Worm (Caenorhabditis elegans) whole organism, L1 larva: ENCODE measurements around the gene C06A1.7.

Source experiments
- C16A3.4 ChIP-seq: fragments of 150-350 bp; optimal IDR thresholded peaks from 2 replicates; lab custom pipeline; 2014; ENCODE audit warnings: missing biosample characterization, missing genetic modification characterization
- C34B4.2 ChIP-seq: sonication (generic microtip); optimal IDR thresholded peaks from 2 replicates; lab custom pipeline; 2017; ENCODE audit warnings: mild to moderate bottlenecking, missing genetic modification characterization, missing compliant biosample characterization
- F16B12.6 ChIP-seq: fragments of 150-350 bp; optimal IDR thresholded peaks from 2 replicates; lab custom pipeline; 2014; ENCODE audit warnings: missing biosample characterization, missing genetic modification characterization
- ama-1 ChIP-seq: fragments of 150-350 bp; optimal IDR thresholded peaks from 2 replicates; lab custom pipeline; 2014
- ceh-8 ChIP-seq: fragments of 200-800 bp; sonication (Bioruptor generic); optimal IDR thresholded peaks from 2 replicates; lab custom pipeline; 2018; ENCODE audit warnings: mild to moderate bottlenecking, missing genetic modification characterization, moderate library complexity, missing compliant biosample characterization
- ces-1 ChIP-seq: fragments of 150-350 bp; optimal IDR thresholded peaks from 2 replicates; lab custom pipeline; 2014; ENCODE audit warnings: missing biosample characterization, missing genetic modification reagents, missing genetic modification characterization
- dsc-1 ChIP-seq: sonication (generic microtip); optimal IDR thresholded peaks from 2 replicates; lab custom pipeline; 2016; ENCODE audit warnings: mild to moderate bottlenecking, missing genetic modification characterization, missing compliant biosample characterization
- efl-1 ChIP-seq, 4 experiments: fragments of 150-350 bp; optimal IDR thresholded peaks in 3 of 4; peaks in 1 of 4; 1 replicate in 1 of 4; 2 replicates in 3 of 4; lab custom pipeline; 2014; ENCODE audit warnings: missing biosample characterization in 2 of 4, missing genetic modification characterization in 2 of 4, missing genetic modification reagents in 2 of 4
- efl-3 ChIP-seq: fragments of 200-800 bp; sonication (Bioruptor generic); optimal IDR thresholded peaks from 2 replicates; lab custom pipeline; 2018; ENCODE audit warnings: mild to moderate bottlenecking, missing genetic modification characterization, missing compliant biosample characterization
- egl-13 ChIP-seq: sonication (generic microtip); optimal IDR thresholded peaks from 2 replicates; lab custom pipeline; 2016; ENCODE audit warnings: missing genotype, missing genetic modification reagents, missing genetic modification characterization, missing compliant biosample characterization
- egl-27 ChIP-seq, 2 experiments: fragments of 150-350 bp in 1 of 2; sonication (generic microtip); optimal IDR thresholded peaks; 3 replicates each; lab custom pipeline; 2017 to 2018; ENCODE audit warnings: missing biosample characterization in 2 of 2, missing genetic modification characterization in 2 of 2, missing genetic modification reagents in 2 of 2
- elt-2 ChIP-seq: sonication (generic microtip); optimal IDR thresholded peaks from 2 replicates; lab custom pipeline; 2016; ENCODE audit warnings: missing genetic modification characterization, mild to moderate bottlenecking, inconsistent platforms, missing compliant biosample characterization, missing genetic modification reagents
- elt-3 ChIP-seq, 6 experiments: fragments of 150-350 bp in 1 of 6; sonication (generic microtip); optimal IDR thresholded peaks; 2 replicates each; lab custom pipeline; 2017 to 2018; ENCODE audit warnings: missing biosample characterization in 6 of 6, missing genetic modification characterization in 6 of 6, inconsistent platforms in 1 of 6
- fkh-8 ChIP-seq: sonication (generic microtip); optimal IDR thresholded peaks from 2 replicates; lab custom pipeline; 2016; ENCODE audit warnings: mild to moderate bottlenecking, missing genetic modification characterization, missing compliant biosample characterization
- grh-1 ChIP-seq: fragments of 200-800 bp; sonication (Bioruptor generic); IDR thresholded peaks from 2 replicates; pipeline ENCODE4 v1.3.6; 2022; ENCODE audit warnings: missing genetic modification reagents, missing genetic modification characterization, missing compliant biosample characterization
- irx-1 ChIP-seq: sonication (generic microtip); optimal IDR thresholded peaks from 2 replicates; lab custom pipeline; 2016; ENCODE audit warnings: missing genetic modification characterization, missing compliant biosample characterization
- isw-1 ChIP-seq: fragments of 200-800 bp; sonication (Bioruptor generic); IDR thresholded peaks from 2 replicates; pipeline ENCODE4 v1.3.6; 2022; ENCODE audit warnings: missing genetic modification characterization, missing compliant biosample characterization
- lin-13 ChIP-seq: fragments of 150-350 bp; optimal IDR thresholded peaks from 2 replicates; lab custom pipeline; 2014; ENCODE audit warnings: missing biosample characterization, missing genetic modification reagents, missing genetic modification characterization
- lin-14 ChIP-seq: fragments of 200-800 bp; sonication (Bioruptor generic); optimal IDR thresholded peaks from 2 replicates; lab custom pipeline; 2018; ENCODE audit warnings: mild to moderate bottlenecking, missing genetic modification characterization, moderate library complexity, missing compliant biosample characterization
- lin-15B ChIP-seq: fragments of 150-350 bp; sonication (generic microtip); optimal IDR thresholded peaks from 3 replicates; lab custom pipeline; 2014; ENCODE audit warnings: missing biosample characterization, missing genetic modification characterization
- lin-39 ChIP-seq: fragments of 150-350 bp; optimal IDR thresholded peaks from 2 replicates; lab custom pipeline; 2014; ENCODE audit warnings: missing biosample characterization, missing genetic modification reagents, missing genetic modification characterization
- lsy-2 ChIP-seq, 2 experiments: fragments of 150-350 bp; optimal IDR thresholded peaks; 2 replicates each; lab custom pipeline; 2014; ENCODE audit warnings: missing biosample characterization in 2 of 2, missing genetic modification characterization in 2 of 2
- mdl-1 ChIP-seq, 2 experiments: fragments of 150-350 bp; optimal IDR thresholded peaks; 2 replicates each; lab custom pipeline; 2014 to 2017; ENCODE audit warnings: missing biosample characterization in 2 of 2, missing genetic modification characterization in 2 of 2, inconsistent platforms in 1 of 2
- mep-1 ChIP-seq: fragments of 150-350 bp; optimal IDR thresholded peaks from 2 replicates; lab custom pipeline; 2014; ENCODE audit warnings: missing biosample characterization, missing genetic modification characterization
- nhr-11 ChIP-seq: fragments of 150-350 bp; optimal IDR thresholded peaks from 2 replicates; lab custom pipeline; 2014; ENCODE audit warnings: missing biosample characterization, missing genetic modification characterization
- nhr-19 ChIP-seq: fragments of 200-800 bp; sonication (Bioruptor generic); conservative IDR thresholded peaks from 2 replicates; pipeline ENCODE4 v1.3.6; 2022; ENCODE audit warnings: missing genetic modification characterization, missing compliant biosample characterization
- nhr-20 ChIP-seq: sonication (generic microtip); optimal IDR thresholded peaks from 2 replicates; lab custom pipeline; 2016; ENCODE audit warnings: mild to moderate bottlenecking, missing genetic modification characterization, missing compliant biosample characterization
- nhr-237 ChIP-seq: fragments of 150-350 bp; optimal IDR thresholded peaks from 2 replicates; lab custom pipeline; 2014; ENCODE audit warnings: missing biosample characterization, missing genetic modification characterization
- nhr-47 ChIP-seq: sonication (generic microtip); optimal IDR thresholded peaks from 2 replicates; lab custom pipeline; 2016; ENCODE audit warnings: mild to moderate bottlenecking, missing genetic modification characterization, moderate library complexity, missing compliant biosample characterization
- nhr-71 ChIP-seq: sonication (generic microtip); optimal IDR thresholded peaks from 2 replicates; lab custom pipeline; 2016; ENCODE audit warnings: mild to moderate bottlenecking, missing genetic modification characterization, moderate library complexity, missing compliant biosample characterization
- nhr-77 ChIP-seq: fragments of 150-350 bp; optimal IDR thresholded peaks from 2 replicates; lab custom pipeline; 2014; ENCODE audit warnings: missing biosample characterization, missing genetic modification characterization
- nhr-84 ChIP-seq: sonication (generic microtip); optimal IDR thresholded peaks from 2 replicates; lab custom pipeline; 2017; ENCODE audit warnings: missing biosample characterization, missing genetic modification characterization
- nhr-90 ChIP-seq: sonication (generic microtip); optimal IDR thresholded peaks from 2 replicates; lab custom pipeline; 2016; ENCODE audit warnings: mild to moderate bottlenecking, missing genetic modification characterization, missing compliant biosample characterization; ENCODE audit not compliant: poor library complexity
- pag-3 ChIP-seq: sonication (generic microtip); optimal IDR thresholded peaks from 2 replicates; lab custom pipeline; 2017; ENCODE audit warnings: missing genetic modification characterization, mild to moderate bottlenecking, missing compliant biosample characterization, antibody characterized with exemption, borderline replicate concordance; ENCODE audit not compliant: insufficient read depth
- pqm-1 ChIP-seq: sonication (generic microtip); optimal IDR thresholded peaks from 3 replicates; lab custom pipeline; 2017; ENCODE audit warnings: missing biosample characterization, missing genetic modification characterization
- rnt-1 ChIP-seq: sonication (generic microtip); optimal IDR thresholded peaks from 2 replicates; lab custom pipeline; 2016; ENCODE audit warnings: mild to moderate bottlenecking, missing genetic modification characterization, moderate library complexity, missing compliant biosample characterization
- snu-23 ChIP-seq: sonication (generic microtip); optimal IDR thresholded peaks from 2 replicates; lab custom pipeline; 2016; ENCODE audit warnings: missing genetic modification characterization, missing compliant biosample characterization
- sox-4 ChIP-seq: sonication (generic microtip); optimal IDR thresholded peaks from 2 replicates; lab custom pipeline; 2016; ENCODE audit warnings: missing genetic modification characterization, missing compliant biosample characterization
- sptf-1 ChIP-seq: fragments of 150-350 bp; optimal IDR thresholded peaks from 2 replicates; lab custom pipeline; 2014; ENCODE audit warnings: missing biosample characterization, missing genetic modification characterization
- sup-37 ChIP-seq: fragments of 200-800 bp; sonication (Bioruptor generic); optimal IDR thresholded peaks from 2 replicates; lab custom pipeline; 2018; ENCODE audit warnings: mild to moderate bottlenecking, missing genetic modification characterization, missing compliant biosample characterization
- tlp-1 ChIP-seq: fragments of 150-350 bp; optimal IDR thresholded peaks from 2 replicates; lab custom pipeline; 2014; ENCODE audit warnings: missing biosample characterization, missing genetic modification characterization
- unc-130 ChIP-seq: fragments of 150-350 bp; optimal IDR thresholded peaks from 2 replicates; lab custom pipeline; 2017; ENCODE audit warnings: missing biosample characterization, missing genetic modification characterization, inconsistent platforms
- unc-86 ChIP-seq: sonication (generic microtip); optimal IDR thresholded peaks from 2 replicates; lab custom pipeline; 2016; ENCODE audit warnings: missing genetic modification characterization, missing compliant biosample characterization
- zip-4 ChIP-seq: fragments of 200-800 bp; sonication (Bioruptor generic); optimal IDR thresholded peaks from 2 replicates; lab custom pipeline; 2018; ENCODE audit warnings: mild to moderate bottlenecking, missing genetic modification characterization, moderate library complexity, missing compliant biosample characterization
- ztf-11 ChIP-seq, 2 experiments: sonication (generic microtip); optimal IDR thresholded peaks; 2 replicates each; lab custom pipeline; 2016 to 2017; ENCODE audit warnings: missing genetic modification characterization in 2 of 2, missing biosample characterization in 1 of 2, missing compliant biosample characterization in 1 of 2
- ztf-4 ChIP-seq: fragments of 150-350 bp; optimal IDR thresholded peaks from 2 replicates; lab custom pipeline; 2014; ENCODE audit warnings: missing biosample characterization, missing genetic modification characterization

The C06A1.7 gene

DNA sequence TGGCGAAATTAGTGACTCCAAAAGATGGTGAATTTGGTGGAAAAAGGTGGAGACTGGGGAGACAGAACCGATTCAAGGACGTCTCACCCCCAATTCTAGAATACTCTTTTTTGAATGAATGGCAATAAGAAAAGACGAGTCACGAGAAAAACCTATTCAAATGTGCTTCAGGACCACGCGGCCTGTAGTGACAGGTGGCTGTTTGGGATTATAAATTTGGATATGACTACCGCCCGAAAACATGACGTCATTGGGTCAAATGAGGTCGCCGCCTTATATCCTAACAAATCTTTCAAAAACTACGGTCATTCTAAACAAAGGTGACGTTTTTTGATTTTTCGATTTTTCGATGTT is 10.7 kb upstream of the C06A1.7 start (continued):
- TF ChIP-seq snu-23 (GFP tag; lab: Kevin White, UChicago) (peak; percentile 39), C34B4.2 (tag; lab: Kevin White, UChicago) (no peak), nhr-237 (tag; lab: Kevin White, UChicago) (no peak), pag-3 (tag; lab: Kevin White, UChicago) (no peak), tlp-1 (tag; lab: Kevin White, UChicago) (no peak), sup-37 (GFP tag; lab: Kevin White, UChicago) (no peak), mep-1 (tag; lab: Kevin White, UChicago) (peak; percentile 59), ama-1 (lab: Kevin White, UChicago) (peak; percentile 34), ceh-8 (GFP tag; lab: Kevin White, UChicago) (no peak), nhr-71 (tag; lab: Kevin White, UChicago) (peak; percentile 21), lin-15B (tag; lab: Kevin White, UChicago) (no peak), lin-14 (GFP tag; lab: Kevin White, UChicago) (peak; percentile 1), lin-13 (GFP tag; lab: Kevin White, UChicago) (peak; percentile 22)
- TF ChIP-seq, all 84 proteins: peak for 14

DNA sequence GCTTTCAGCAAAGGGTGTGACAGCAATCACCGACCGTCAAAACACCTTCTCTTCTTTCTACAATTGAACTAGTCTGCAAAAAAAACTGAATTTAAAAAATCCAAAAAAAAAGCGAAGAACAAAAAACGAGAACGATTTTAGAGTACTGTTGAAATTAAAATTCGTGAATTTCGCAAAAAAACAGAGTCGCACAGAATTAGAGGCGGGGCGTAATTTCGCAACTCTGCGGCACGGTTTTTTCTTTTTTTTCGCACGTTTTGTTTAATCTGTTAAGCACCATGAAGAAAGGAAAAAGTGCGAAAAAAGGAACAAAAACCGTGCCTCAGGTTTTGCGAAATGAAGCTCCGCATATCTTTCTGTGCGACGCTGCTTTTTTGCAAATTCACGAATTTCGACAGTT is 9.7 kb upstream of the C06A1.7 start, which contains the start of gene mnk-1:
Gene mnk-1 (minus strand): TSS at position 73 of the 400 bp plus-strand sequence.
- TF ChIP-seq ztf-11 (tag; optimal IDR thresholded peaks at IDR 0.05; lab: Kevin White, UChicago) (peak in 1 of 2 experiments; percentile 39), zip-4 (GFP tag; lab: Kevin White, UChicago) (no peak)

DNA sequence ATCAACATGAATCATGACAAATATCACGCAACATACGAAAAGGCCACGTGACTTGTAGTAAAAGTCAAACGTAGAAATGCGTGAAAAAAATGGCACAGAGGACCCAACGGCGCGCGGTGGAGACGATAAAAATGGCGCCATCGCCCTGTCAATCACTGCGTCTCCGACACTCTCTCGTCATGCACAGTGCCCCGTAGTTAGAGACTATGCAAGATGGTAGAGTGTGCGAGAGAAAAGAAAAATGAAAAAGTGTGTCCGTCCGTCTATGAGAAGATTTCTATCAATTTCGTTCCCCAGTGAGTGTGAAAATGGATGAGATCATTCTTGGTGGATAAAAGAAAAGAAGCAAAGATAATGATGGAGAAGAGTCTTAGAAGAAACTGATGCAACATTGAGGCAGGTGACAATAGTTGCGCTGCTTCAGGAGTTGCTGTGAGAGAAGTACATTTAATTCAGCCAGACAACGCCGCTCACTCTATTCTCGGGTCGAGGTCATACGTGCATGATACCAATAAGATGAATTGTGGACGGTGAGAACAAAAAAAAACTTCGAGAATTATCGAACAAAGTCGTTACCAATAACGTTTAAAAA is 9.1 kb upstream of the C06A1.7 start:
- TF ChIP-seq lsy-2 (tag; optimal IDR thresholded peaks at IDR 0.05; lab: Kevin White, UChicago) = peak; percentile 44 to 68
- TF ChIP-seq ztf-4 (tag; lab: Kevin White, UChicago) = peak; percentile 73
- peak; percentile 64 for TF ChIP-seq nhr-47 (tag; lab: Kevin White, UChicago)
- peak; percentile 80 for TF ChIP-seq snu-23 (GFP tag; lab: Kevin White, UChicago)
- no peak for TF ChIP-seq nhr-84 (tag; lab: Kevin White, UChicago)
- TF ChIP-seq ama-1 (lab: Kevin White, UChicago) = peak; percentile 64
- no peak for TF ChIP-seq fkh-8 (tag; lab: Kevin White, UChicago)
- 0 out of 2 replicates have a peak, but pooled peaks have one; percentile 37 for TF ChIP-seq grh-1
- TF ChIP-seq sox-4 (tag; lab: Kevin White, UChicago) = no peak
- TF ChIP-seq isw-1 (GFP tag; lab: Robert Waterston, UW) = no peak
- TF ChIP-seq nhr-90 (tag; lab: Kevin White, UChicago) = peak; percentile 84
- TF ChIP-seq elt-2 (tag; lab: Kevin White, UChicago) = peak; percentile 61
- peak; percentile 37 for TF ChIP-seq dsc-1
- peak; percentile 69 for TF ChIP-seq rnt-1 (tag; lab: Kevin White, UChicago)
- TF ChIP-seq unc-86 (tag; lab: Kevin White, UChicago) = no peak
- no peak for TF ChIP-seq pqm-1 (tag; lab: Kevin White, UChicago)
- TF ChIP-seq elt-3 (tag; optimal IDR thresholded peaks at IDR 0.05; lab: Kevin White, UChicago) = peak in 2 of 6 experiments; percentile 37 to 61
- TF ChIP-seq nhr-20 (tag; lab: Kevin White, UChicago) = peak; percentile 80
- TF ChIP-seq pag-3 (tag; lab: Kevin White, UChicago) = no peak
- TF ChIP-seq nhr-19 (GFP tag; lab: Robert Waterston, UW) = peak; percentile 67
- TF ChIP-seq irx-1 (tag; lab: Kevin White, UChicago) = peak; percentile 18
- peak; percentile 40 to 56 for TF ChIP-seq efl-1 (optimal IDR thresholded peaks at IDR 0.05; lab: Kevin White, UChicago)
- peak in 1 of 2 experiments; percentile 93 for TF ChIP-seq efl-1 (GFP tag; optimal IDR thresholded peaks at IDR 0.05 in 1 of 2; lab: Kevin White, UChicago)
- peak; percentile 10 for TF ChIP-seq C16A3.4 (tag; lab: Kevin White, UChicago)
- TF ChIP-seq F16B12.6 (tag; lab: Kevin White, UChicago) = peak; percentile 5
- no peak for TF ChIP-seq sup-37 (GFP tag; lab: Kevin White, UChicago)
- peak; percentile 65 for TF ChIP-seq unc-130 (tag; lab: Kevin White, UChicago)
- no peak for TF ChIP-seq ces-1 (GFP tag; lab: Kevin White, UChicago)
- TF ChIP-seq mdl-1 (tag; optimal IDR thresholded peaks at IDR 0.05; lab: Kevin White, UChicago) = peak in 1 of 2 experiments; percentile 61
- TF ChIP-seq nhr-11 (tag; lab: Kevin White, UChicago) = peak; percentile 45
- TF ChIP-seq sptf-1 (tag; lab: Kevin White, UChicago) = no peak
- TF ChIP-seq nhr-77 (tag; lab: Kevin White, UChicago) = peak; percentile 11
- TF ChIP-seq lin-39 (tag; lab: Kevin White, UChicago) = peak; percentile 22
- TF ChIP-seq egl-27 (tag; optimal IDR thresholded peaks at IDR 0.05; lab: Kevin White, UChicago) = peak in 1 of 2 experiments; percentile 60
- no peak for TF ChIP-seq egl-13 (tag; lab: Kevin White, UChicago)
- TF ChIP-seq efl-3 (GFP tag; lab: Kevin White, UChicago) = no peak
